Worm (Caenorhabditis elegans) whole organism, L3 larva: ENCODE measurements around the gene mtre-1.
A peak's percentile ranks its signal among the peaks of the same experiment; 100 is the strongest.

ENCODE experiments used
- R02D3.7 ChIP-seq: fragments of 150-350 bp; optimal IDR thresholded peaks from 2 replicates; lab custom pipeline; 2014; ENCODE audit warnings: missing biosample characterization, missing genetic modification characterization
- ZK546.5 ChIP-seq: sonication (generic microtip); optimal IDR thresholded peaks from 2 replicates; lab custom pipeline; 2017; ENCODE audit warnings: missing biosample characterization, missing genetic modification characterization
- aly-2 ChIP-seq: fragments of 150-350 bp; optimal IDR thresholded peaks from 2 replicates; lab custom pipeline; 2014; ENCODE audit warnings: missing biosample characterization, missing genetic modification characterization
- ama-1 ChIP-seq: fragments of 150-350 bp; optimal IDR thresholded peaks from 2 replicates; lab custom pipeline; 2018
- ceh-16 ChIP-seq: sonication (generic microtip); optimal IDR thresholded peaks from 2 replicates; lab custom pipeline; 2017; ENCODE audit warnings: missing biosample characterization, missing genetic modification characterization
- ceh-28 ChIP-seq: fragments of 150-350 bp; optimal IDR thresholded peaks from 2 replicates; lab custom pipeline; 2014; ENCODE audit warnings: missing biosample characterization, missing genetic modification reagents, missing genetic modification characterization
- ceh-82 ChIP-seq: fragments of 150-350 bp; optimal IDR thresholded peaks from 2 replicates; lab custom pipeline; 2014; ENCODE audit warnings: missing biosample characterization, missing genetic modification characterization
- ceh-9 ChIP-seq: sonication (generic microtip); optimal IDR thresholded peaks from 2 replicates; lab custom pipeline; 2018; ENCODE audit warnings: missing biosample characterization, missing genetic modification characterization
- daf-12 ChIP-seq: fragments of 150-350 bp; optimal IDR thresholded peaks from 2 replicates; lab custom pipeline; 2014; ENCODE audit warnings: missing biosample characterization, missing genetic modification reagents, missing genetic modification characterization
- egl-27 ChIP-seq: sonication (generic microtip); optimal IDR thresholded peaks from 4 replicates; lab custom pipeline; 2017; ENCODE audit warnings: missing biosample characterization, missing genetic modification reagents, missing genetic modification characterization
- egl-5 ChIP-seq: fragments of 150-350 bp; optimal IDR thresholded peaks from 2 replicates; lab custom pipeline; 2017; ENCODE audit warnings: missing biosample characterization, missing genetic modification reagents, missing genetic modification characterization, inconsistent platforms
- elt-1 ChIP-seq: fragments of 150-350 bp; optimal IDR thresholded peaks from 2 replicates; lab custom pipeline; 2014; ENCODE audit warnings: missing biosample characterization, missing genetic modification characterization
- elt-2 ChIP-seq: sonication (generic microtip); optimal IDR thresholded peaks from 2 replicates; lab custom pipeline; 2016; ENCODE audit warnings: missing genetic modification reagents, mild to moderate bottlenecking, missing genetic modification characterization, missing compliant biosample characterization
- elt-3 ChIP-seq, 3 experiments: fragments of 150-350 bp in 1 of 3; sonication (generic microtip) in 2 of 3; optimal IDR thresholded peaks; 2 replicates in 2 of 3; 4 replicates in 1 of 3; lab custom pipeline; 2014 to 2017; ENCODE audit warnings: missing biosample characterization in 3 of 3, missing genetic modification characterization in 3 of 3
- eor-1 ChIP-seq, 2 experiments: fragments of 150-350 bp; optimal IDR thresholded peaks; 2 replicates each; lab custom pipeline; 2014 to 2018; ENCODE audit warnings: missing biosample characterization in 2 of 2, missing genetic modification characterization in 2 of 2
- fkh-10 ChIP-seq: sonication (generic microtip); optimal IDR thresholded peaks from 2 replicates; lab custom pipeline; 2017; ENCODE audit warnings: missing biosample characterization, missing genetic modification reagents, missing genetic modification characterization
- fkh-2 ChIP-seq: fragments of 150-350 bp; optimal IDR thresholded peaks from 2 replicates; lab custom pipeline; 2014; ENCODE audit warnings: missing biosample characterization, missing genetic modification reagents, missing genetic modification characterization
- fos-1 ChIP-seq: fragments of 150-350 bp; optimal IDR thresholded peaks from 2 replicates; lab custom pipeline; 2014; ENCODE audit warnings: missing biosample characterization, missing genetic modification characterization
- hmg-11 ChIP-seq: sonication (generic microtip); optimal IDR thresholded peaks from 2 replicates; lab custom pipeline; 2016; ENCODE audit warnings: missing genetic modification characterization, missing compliant biosample characterization
- jun-1 ChIP-seq: fragments of 150-350 bp; optimal IDR thresholded peaks from 2 replicates; lab custom pipeline; 2014; ENCODE audit warnings: missing biosample characterization, missing genetic modification reagents, missing genetic modification characterization
- lin-15B ChIP-seq: fragments of 150-350 bp; optimal IDR thresholded peaks from 2 replicates; lab custom pipeline; 2014; ENCODE audit warnings: missing biosample characterization, missing genetic modification characterization
- lin-39 ChIP-seq: fragments of 150-350 bp; optimal IDR thresholded peaks from 2 replicates; lab custom pipeline; 2018; ENCODE audit warnings: missing biosample characterization, missing genetic modification reagents, missing genetic modification characterization
- lsy-12 ChIP-seq: sonication (generic microtip); optimal IDR thresholded peaks from 2 replicates; lab custom pipeline; 2016; ENCODE audit warnings: mild to moderate bottlenecking, missing genetic modification characterization, missing compliant biosample characterization
- mdl-1 ChIP-seq: fragments of 150-350 bp; optimal IDR thresholded peaks from 2 replicates; lab custom pipeline; 2014; ENCODE audit warnings: missing biosample characterization, missing genetic modification characterization
- mml-1 ChIP-seq: fragments of 150-350 bp; sonication (generic microtip); optimal IDR thresholded peaks from 3 replicates; lab custom pipeline; 2014; ENCODE audit warnings: missing biosample characterization, missing genetic modification characterization
- nfya-1 ChIP-seq: sonication (generic microtip); optimal IDR thresholded peaks from 2 replicates; lab custom pipeline; 2017; ENCODE audit warnings: missing genetic modification characterization, mild to moderate bottlenecking, missing compliant biosample characterization, antibody characterized with exemption, moderate library complexity; ENCODE audit not compliant: insufficient read depth
- nhr-11 ChIP-seq: fragments of 150-350 bp; optimal IDR thresholded peaks from 2 replicates; lab custom pipeline; 2014; ENCODE audit warnings: missing biosample characterization, missing genetic modification characterization
- nhr-12 ChIP-seq: fragments of 150-350 bp; optimal IDR thresholded peaks from 2 replicates; lab custom pipeline; 2014; ENCODE audit warnings: missing biosample characterization, missing genetic modification characterization
- nhr-23 ChIP-seq: fragments of 150-350 bp; optimal IDR thresholded peaks from 2 replicates; lab custom pipeline; 2014; ENCODE audit warnings: missing biosample characterization, missing genetic modification reagents, missing genetic modification characterization
- nhr-237 ChIP-seq: fragments of 150-350 bp; optimal IDR thresholded peaks from 2 replicates; lab custom pipeline; 2014; ENCODE audit warnings: missing biosample characterization, missing genetic modification characterization
- nhr-25 ChIP-seq: sonication (generic microtip); optimal IDR thresholded peaks from 2 replicates; lab custom pipeline; 2017; ENCODE audit warnings: missing biosample characterization, missing genetic modification characterization
- nhr-28 ChIP-seq: fragments of 150-350 bp; optimal IDR thresholded peaks from 2 replicates; lab custom pipeline; 2014; ENCODE audit warnings: missing biosample characterization, missing genetic modification characterization
- nhr-43 ChIP-seq: sonication (generic microtip); optimal IDR thresholded peaks from 2 replicates; lab custom pipeline; 2016; ENCODE audit warnings: mild to moderate bottlenecking, missing genetic modification characterization, missing compliant biosample characterization; ENCODE audit not compliant: poor library complexity, severe bottlenecking
- nhr-67 ChIP-seq: fragments of 150-350 bp; optimal IDR thresholded peaks from 2 replicates; lab custom pipeline; 2014; ENCODE audit warnings: missing biosample characterization, missing genetic modification characterization
- nhr-76 ChIP-seq: fragments of 150-350 bp; sonication (generic microtip); optimal IDR thresholded peaks from 5 replicates; lab custom pipeline; 2014; ENCODE audit warnings: missing biosample characterization, missing genetic modification characterization
- nhr-77 ChIP-seq: fragments of 150-350 bp; optimal IDR thresholded peaks from 2 replicates; lab custom pipeline; 2014; ENCODE audit warnings: missing biosample characterization, missing genetic modification characterization
- pha-4 ChIP-seq: fragments of 150-350 bp; optimal IDR thresholded peaks from 2 replicates; lab custom pipeline; 2014; ENCODE audit warnings: missing biosample characterization, missing genetic modification reagents, missing genetic modification characterization
- pqm-1 ChIP-seq: fragments of 150-350 bp; optimal IDR thresholded peaks from 2 replicates; lab custom pipeline; 2017; ENCODE audit warnings: missing biosample characterization, missing genetic modification characterization, inconsistent platforms
- sea-2 ChIP-seq: fragments of 150-350 bp; sonication (generic microtip); optimal IDR thresholded peaks from 4 replicates; lab custom pipeline; 2014; ENCODE audit warnings: missing biosample characterization, missing genetic modification reagents, missing genetic modification characterization
- skn-1 ChIP-seq: fragments of 150-350 bp; optimal IDR thresholded peaks from 2 replicates; lab custom pipeline; 2014; ENCODE audit warnings: missing biosample characterization, missing genetic modification characterization
- snpc-4 ChIP-seq: fragments of 150-350 bp; optimal IDR thresholded peaks from 2 replicates; lab custom pipeline; 2014; ENCODE audit warnings: missing biosample characterization, missing genetic modification characterization
- tbx-2 ChIP-seq: sonication (generic microtip); optimal IDR thresholded peaks from 2 replicates; lab custom pipeline; 2016; ENCODE audit warnings: mild to moderate bottlenecking, missing genetic modification characterization, missing compliant biosample characterization
- unc-39 ChIP-seq: sonication (generic microtip); optimal IDR thresholded peaks from 4 replicates; lab custom pipeline; 2017; ENCODE audit warnings: missing biosample characterization, missing genetic modification characterization
- unc-62 ChIP-seq: fragments of 150-350 bp; sonication (generic microtip); optimal IDR thresholded peaks from 4 replicates; lab custom pipeline; 2014; ENCODE audit warnings: missing biosample characterization, missing genetic modification reagents, missing genetic modification characterization
- zag-1 ChIP-seq: fragments of 150-350 bp; optimal IDR thresholded peaks from 2 replicates; lab custom pipeline; 2014; ENCODE audit warnings: missing biosample characterization, missing genetic modification characterization
- ztf-11 ChIP-seq: fragments of 150-350 bp; optimal IDR thresholded peaks from 2 replicates; lab custom pipeline; 2014; ENCODE audit warnings: missing biosample characterization, missing genetic modification characterization
- ztf-4 ChIP-seq: fragments of 150-350 bp; optimal IDR thresholded peaks from 2 replicates; lab custom pipeline; 2014; ENCODE audit warnings: missing biosample characterization, missing genetic modification characterization

mtre-1 gene

ce11 chrII:8091528-8091927, 41.2 kb upstream of the mtre-1 start:
- TF ChIP-seq ztf-4 (no peak), hmg-11 (tag; lab: Kevin White, UChicago) (no peak), mdl-1 (no peak), elt-3 (tag; optimal IDR thresholded peaks at IDR 0.05; lab: Kevin White, UChicago) (peak in 1 of 3 experiments; percentile 43), ceh-16 (tag; lab: Kevin White, UChicago) (no peak), nhr-12 (tag; lab: Kevin White, UChicago) (no peak), R02D3.7 (tag; lab: Kevin White, UChicago) (peak; percentile 4), nhr-11 (tag; lab: Kevin White, UChicago) (no peak), nhr-76 (tag; lab: Kevin White, UChicago) (no peak), pqm-1 (peak; percentile 65), unc-39 (tag; lab: Kevin White, UChicago) (no peak), elt-2 (peak; percentile 53), nfya-1 (tag; lab: Kevin White, UChicago) (peak; percentile 69), nhr-28 (tag; lab: Kevin White, UChicago) (no peak), pha-4 (tag; lab: Kevin White, UChicago) (no peak), aly-2 (tag; lab: Kevin White, UChicago) (no peak), fkh-2 (no peak), skn-1 (tag; lab: Kevin White, UChicago) (peak; percentile 0), mml-1 (tag; lab: Kevin White, UChicago) (no peak), ama-1 (lab: Kevin White, UChicago) (peak; percentile 88), nhr-77 (tag; lab: Kevin White, UChicago) (no peak), eor-1 (tag; optimal IDR thresholded peaks at IDR 0.05; lab: Kevin White, UChicago) (no peak), nhr-43 (tag; lab: Kevin White, UChicago) (peak; percentile 67), zag-1 (tag; lab: Kevin White, UChicago) (no peak), lin-15B (tag; lab: Kevin White, UChicago) (peak; percentile 54), ztf-11 (no peak), ceh-28 (tag; lab: Kevin White, UChicago) (no peak), ceh-9 (no peak), nhr-23 (tag; lab: Kevin White, UChicago) (peak; percentile 41), jun-1 (tag; lab: Kevin White, UChicago) (peak; percentile 9), lin-39 (peak; percentile 76), ZK546.5 (tag; lab: Kevin White, UChicago) (no peak), ceh-82 (no peak), lsy-12 (tag; lab: Kevin White, UChicago) (peak; percentile 31), nhr-67 (tag; lab: Kevin White, UChicago) (no peak), sea-2 (GFP tag; lab: Kevin White, UChicago) (no peak), daf-12 (tag; lab: Kevin White, UChicago) (no peak), nhr-237 (tag; lab: Kevin White, UChicago) (no peak), fkh-10 (GFP tag; lab: Kevin White, UChicago) (no peak), snpc-4 (tag; lab: Kevin White, UChicago) (peak; percentile 98), egl-5 (tag; lab: Kevin White, UChicago) (no peak), tbx-2 (tag; lab: Kevin White, UChicago) (no peak), nhr-25 (tag; lab: Kevin White, UChicago) (peak; percentile 71), fos-1 (tag; lab: Kevin White, UChicago) (no peak), egl-27 (tag; lab: Kevin White, UChicago) (no peak), unc-62 (GFP tag; lab: Kevin White, UChicago) (no peak), elt-1 (tag; lab: Kevin White, UChicago) (no peak)
